Worm (Caenorhabditis elegans): ENCODE data around the gene F19G12.1.

F19G12.1 gene

ce11 chrX:1412844-1413243, 18.0 kb upstream of the F19G12.1 start, which contains the start of gene srh-19:
Gene srh-19 (plus strand): TSS chrX:1413144.
- TF ChIP-seq elt-3 (tag; optimal IDR thresholded peaks at IDR 0.05) (no peak), nhr-77 (tag; optimal IDR thresholded peaks at IDR 0.05) (no peak), unc-55 (GFP tag; optimal IDR thresholded peaks at IDR 0.05) (no peak)

- TF ChIP-seq sma-3 (GFP tag; optimal IDR thresholded peaks at IDR 0.05) (no peak), skn-1 (tag; optimal IDR thresholded peaks at IDR 0.05) (peak; percentile 27), sem-4 (tag; optimal IDR thresholded peaks at IDR 0.05) (no peak), alr-1 (tag; optimal IDR thresholded peaks at IDR 0.05) (no peak), peb-1 (tag; optimal IDR thresholded peaks at IDR 0.05) (no peak), nhr-12 (tag; optimal IDR thresholded peaks at IDR 0.05) (no peak), fos-1 (tag; optimal IDR thresholded peaks at IDR 0.05) (peak; percentile 37), blmp-1 (tag; optimal IDR thresholded peaks at IDR 0.05; ENCODE audit: insufficient read depth) (no peak), aly-2 (tag; optimal IDR thresholded peaks at IDR 0.05) (no peak), crh-2 (tag; optimal IDR thresholded peaks at IDR 0.05) (peak; percentile 2), nhr-129 (tag; optimal IDR thresholded peaks at IDR 0.05) (no peak)
Observed at ce11 chrX:1416776-1417354, 13.9 kb upstream of the F19G12.1 start, which contains the start of the genes F19G12.4 and F19G12.8. Gene F19G12.4 (plus strand): TSS chrX:1417304. Gene F19G12.8 (plus strand): TSS chrX:1417320.

- peak; percentile 89 for TF ChIP-seq skn-1 (tag; optimal IDR thresholded peaks at IDR 0.05)
- TF ChIP-seq C34F6.9 (tag; optimal IDR thresholded peaks at IDR 0.05), result no peak
Observed at ce11 chrX:1419163-1419696, 11.6 kb upstream of the F19G12.1 start, which contains the start of gene F19G12.9. Gene F19G12.9 (plus strand): TSS chrX:1419213.

ce11 chrX:1420524-1420923, 10.3 kb upstream of the F19G12.1 start:
- TF ChIP-seq unc-62 (GFP tag; optimal IDR thresholded peaks at IDR 0.05) (no peak), nhr-10 (tag; optimal IDR thresholded peaks at IDR 0.05) (no peak), skn-1 (tag; optimal IDR thresholded peaks at IDR 0.05) (peak; percentile 99)

ce11 chrX:1424509-1424908, 6.3 kb upstream of the F19G12.1 start, which contains the start of gene F19G12.3:
Gene F19G12.3 (plus strand): TSS chrX:1424809.
- no peak for TF ChIP-seq nhr-12 (tag; optimal IDR thresholded peaks at IDR 0.05)

- TF ChIP-seq lsy-2 (tag; optimal IDR thresholded peaks at IDR 0.05) (no peak), aly-2 (tag; optimal IDR thresholded peaks at IDR 0.05) (no peak), C34F6.9 (tag; optimal IDR thresholded peaks at IDR 0.05) (no peak), unc-55 (GFP tag; optimal IDR thresholded peaks at IDR 0.05) (no peak), R02D3.7 (tag; optimal IDR thresholded peaks at IDR 0.05) (no peak), mab-5 (tag; optimal IDR thresholded peaks at IDR 0.05) (no peak), lin-39 (tag; optimal IDR thresholded peaks at IDR 0.05) (no peak), nhr-129 (tag; optimal IDR thresholded peaks at IDR 0.05) (no peak), nhr-77 (tag; optimal IDR thresholded peaks at IDR 0.05) (no peak), elt-1 (tag; optimal IDR thresholded peaks at IDR 0.05) (no peak), unc-39 (tag; optimal IDR thresholded peaks at IDR 0.05) (no peak), dmd-4 (tag; optimal IDR thresholded peaks at IDR 0.05) (no peak), lin-13 (GFP tag; optimal IDR thresholded peaks at IDR 0.05) (no peak), egl-27 (tag; optimal IDR thresholded peaks at IDR 0.05) (no peak)
Observed at ce11 chrX:1426425-1426824, 4.4 kb upstream of the F19G12.1 start, which contains the start of gene F19G12.11. Gene F19G12.11 (minus strand): TSS chrX:1426525.

- TF ChIP-seq elt-1 (tag; optimal IDR thresholded peaks at IDR 0.05), result no peak
- TF ChIP-seq unc-55 (GFP tag; optimal IDR thresholded peaks at IDR 0.05), result peak; percentile 51
- TF ChIP-seq mdl-1 (tag; optimal IDR thresholded peaks at IDR 0.05), result no peak
- no peak for TF ChIP-seq snpc-4 (tag; optimal IDR thresholded peaks at IDR 0.05)
- no peak for TF ChIP-seq elt-3 (tag; optimal IDR thresholded peaks at IDR 0.05)
- no peak for TF ChIP-seq unc-39 (tag; optimal IDR thresholded peaks at IDR 0.05)
- TF ChIP-seq lsy-2 (tag; optimal IDR thresholded peaks at IDR 0.05), result peak in 1 of 2 experiments; percentile 10
- no peak for TF ChIP-seq crh-2 (tag; optimal IDR thresholded peaks at IDR 0.05)
- no peak for TF ChIP-seq Y55F3AM.14 (GFP tag; optimal IDR thresholded peaks at IDR 0.05)
- no peak for TF ChIP-seq C34F6.9 (tag; optimal IDR thresholded peaks at IDR 0.05)
- TF ChIP-seq mab-5 (tag; optimal IDR thresholded peaks at IDR 0.05), result no peak
- TF ChIP-seq egl-27 (tag; optimal IDR thresholded peaks at IDR 0.05), result no peak
- no peak for TF ChIP-seq unc-62 (GFP tag; optimal IDR thresholded peaks at IDR 0.05)
- TF ChIP-seq mbf-1 (tag; optimal IDR thresholded peaks at IDR 0.05), result no peak
- no peak for TF ChIP-seq nhr-11 (tag; optimal IDR thresholded peaks at IDR 0.05)
- TF ChIP-seq zag-1 (tag; optimal IDR thresholded peaks at IDR 0.05), result no peak
- peak; percentile 5 for TF ChIP-seq lin-11 (tag; optimal IDR thresholded peaks at IDR 0.05)
- TF ChIP-seq F13H6.1 (tag; optimal IDR thresholded peaks at IDR 0.05), result no peak
- peak; percentile 47 for TF ChIP-seq nhr-129 (tag; optimal IDR thresholded peaks at IDR 0.05)
- TF ChIP-seq gmeb-1 (tag; optimal IDR thresholded peaks at IDR 0.05), result no peak
- no peak for TF ChIP-seq nhr-77 (tag; optimal IDR thresholded peaks at IDR 0.05)
Observed at ce11 chrX:1437097-1437496, 6.3 kb downstream of the F19G12.1 start.
